Worm (Caenorhabditis elegans) whole organism, young adult: ENCODE measurements around the gene pinn-1.

Experiments used
- B0035.1 ChIP-seq: sonication (generic microtip); optimal IDR thresholded peaks from 2 replicates; lab custom pipeline; 2016; ENCODE audit warnings: missing genetic modification characterization, mild to moderate bottlenecking, missing compliant biosample characterization, missing genotype, missing genetic modification reagents
- C06A6.2 ChIP-seq: fragments of 200-800 bp; sonication (Bioruptor generic); conservative IDR thresholded peaks from 2 replicates; pipeline ENCODE4 v1.3.6; 2022; ENCODE audit warnings: missing genetic modification characterization, missing compliant biosample characterization
- C17E4.6 ChIP-seq: fragments of 200-800 bp; sonication (Bioruptor generic); IDR thresholded peaks from 2 replicates; pipeline ENCODE4 v1.3.6; 2022; ENCODE audit warnings: missing genetic modification reagents, missing genetic modification characterization, missing compliant biosample characterization
- D2030.7 ChIP-seq: fragments of 200-800 bp; sonication (Bioruptor generic); IDR thresholded peaks from 2 replicates; pipeline ENCODE4 v1.3.6; 2022; ENCODE audit warnings: missing genetic modification reagents, missing genetic modification characterization, missing compliant biosample characterization
- F23B12.7 ChIP-seq: sonication (generic microtip); optimal IDR thresholded peaks from 2 replicates; lab custom pipeline; 2017; ENCODE audit warnings: missing genetic modification characterization, mild to moderate bottlenecking, missing compliant biosample characterization, antibody characterized with exemption, moderate library complexity; ENCODE audit not compliant: insufficient read depth
- F52B5.7 ChIP-seq: sonication (generic microtip); optimal IDR thresholded peaks from 2 replicates; lab custom pipeline; 2016; ENCODE audit warnings: mild to moderate bottlenecking, missing genetic modification characterization, missing compliant biosample characterization
- F55B11.4 ChIP-seq: sonication (generic microtip); optimal IDR thresholded peaks from 2 replicates; lab custom pipeline; 2016; ENCODE audit warnings: missing compliant biosample characterization, missing genetic modification characterization, borderline replicate concordance; ENCODE audit not compliant: insufficient read depth
- F57A8.1 ChIP-seq: fragments of 200-800 bp; sonication (Bioruptor generic); optimal IDR thresholded peaks from 2 replicates; lab custom pipeline; 2018; ENCODE audit warnings: mild to moderate bottlenecking, missing genetic modification characterization, moderate library complexity, missing compliant biosample characterization
- K11D2.4 ChIP-seq: fragments of 200-800 bp; sonication (Bioruptor generic); IDR thresholded peaks from 2 replicates; pipeline ENCODE4 v1.3.6; 2022; ENCODE audit warnings: missing genetic modification reagents, missing genetic modification characterization, missing compliant biosample characterization
- T26A5.8 ChIP-seq: sonication (generic microtip); optimal IDR thresholded peaks from 2 replicates; lab custom pipeline; 2016; ENCODE audit warnings: missing genetic modification characterization, missing compliant biosample characterization
- Y53F4B.3 ChIP-seq: fragments of 200-800 bp; sonication (Bioruptor generic); IDR thresholded peaks from 2 replicates; pipeline ENCODE4 v1.3.6; 2022; ENCODE audit warnings: missing genetic modification reagents, missing genetic modification characterization, missing compliant biosample characterization
- Y95B8A.8 ChIP-seq: fragments of 200-800 bp; sonication (Bioruptor generic); IDR thresholded peaks from 2 replicates; pipeline ENCODE4 v1.3.6; 2022; ENCODE audit warnings: missing genetic modification reagents, missing genetic modification characterization, missing compliant biosample characterization
- ZK185.1 ChIP-seq: sonication (generic microtip); optimal IDR thresholded peaks from 2 replicates; lab custom pipeline; 2016; ENCODE audit warnings: mild to moderate bottlenecking, missing genetic modification characterization, missing compliant biosample characterization; ENCODE audit not compliant: poor library complexity, severe bottlenecking
- akir-1 ChIP-seq: fragments of 200-800 bp; sonication (Bioruptor generic); optimal IDR thresholded peaks from 2 replicates; lab custom pipeline; 2018; ENCODE audit warnings: mild to moderate bottlenecking, missing genetic modification characterization, moderate library complexity, missing compliant biosample characterization
- aptf-2 ChIP-seq: fragments of 200-800 bp; sonication (Bioruptor generic); conservative IDR thresholded peaks from 2 replicates; pipeline ENCODE4 v1.3.6; 2022; ENCODE audit warnings: missing genetic modification reagents, missing genetic modification characterization, missing compliant biosample characterization
- aptf-3 ChIP-seq: fragments of 200-800 bp; sonication (Bioruptor generic); IDR thresholded peaks from 2 replicates; pipeline ENCODE4 v1.3.6; 2022; ENCODE audit warnings: missing genetic modification characterization, missing compliant biosample characterization
- attf-3 ChIP-seq: fragments of 200-800 bp; sonication (Bioruptor generic); conservative IDR thresholded peaks from 2 replicates; pipeline ENCODE4 v1.3.6; 2022; ENCODE audit warnings: missing genetic modification reagents, missing genetic modification characterization, missing compliant biosample characterization
- bed-2 ChIP-seq: fragments of 200-800 bp; sonication (Bioruptor generic); IDR thresholded peaks from 2 replicates; pipeline ENCODE4 v1.3.6; 2022; ENCODE audit warnings: missing genetic modification reagents, missing genetic modification characterization, missing compliant biosample characterization
- ceh-58 ChIP-seq: fragments of 200-800 bp; sonication (Bioruptor generic); IDR thresholded peaks from 2 replicates; pipeline ENCODE4 v1.3.6; 2022; ENCODE audit warnings: missing genetic modification characterization, missing compliant biosample characterization
- ceh-91 ChIP-seq: fragments of 200-800 bp; sonication (Bioruptor generic); IDR thresholded peaks from 2 replicates; pipeline ENCODE4 v1.3.6; 2022; ENCODE audit warnings: missing genetic modification reagents, missing genetic modification characterization, missing compliant biosample characterization
- die-1 ChIP-seq: sonication (generic microtip); optimal IDR thresholded peaks from 2 replicates; lab custom pipeline; 2016; ENCODE audit warnings: missing genotype, mild to moderate bottlenecking, missing genetic modification characterization, missing compliant biosample characterization
- efl-1 ChIP-seq: fragments of 150-350 bp; optimal IDR thresholded peaks from 2 replicates; lab custom pipeline; 2014; ENCODE audit warnings: missing biosample characterization, missing genetic modification reagents, missing genetic modification characterization
- egl-18 ChIP-seq: fragments of 200-800 bp; sonication (Bioruptor generic); IDR thresholded peaks from 2 replicates; pipeline ENCODE4 v1.3.6; 2022; ENCODE audit warnings: missing genetic modification reagents, missing genetic modification characterization, missing compliant biosample characterization
- egl-44 ChIP-seq: fragments of 200-800 bp; sonication (Bioruptor generic); IDR thresholded peaks from 2 replicates; pipeline ENCODE4 v1.3.6; 2022; ENCODE audit warnings: missing genetic modification reagents, missing genetic modification characterization, missing compliant biosample characterization
- egrh-3 ChIP-seq: fragments of 200-800 bp; sonication (Bioruptor generic); IDR thresholded peaks from 2 replicates; pipeline ENCODE4 v1.3.6; 2022; ENCODE audit warnings: missing genetic modification reagents, missing genetic modification characterization, missing compliant biosample characterization
- gei-17 ChIP-seq: fragments of 200-800 bp; sonication (Bioruptor generic); optimal IDR thresholded peaks from 2 replicates; lab custom pipeline; 2018; ENCODE audit warnings: mild to moderate bottlenecking, missing genetic modification characterization, missing compliant biosample characterization
- him-1 ChIP-seq: sonication (generic microtip); optimal IDR thresholded peaks from 2 replicates; lab custom pipeline; 2016; ENCODE audit warnings: missing genotype, missing genetic modification reagents, missing genetic modification characterization, missing compliant biosample characterization
- hlh-26 ChIP-seq: fragments of 200-800 bp; sonication (Bioruptor generic); conservative IDR thresholded peaks from 2 replicates; pipeline ENCODE4 v1.3.6; 2022; ENCODE audit warnings: missing genetic modification reagents, missing genetic modification characterization, missing compliant biosample characterization
- hmg-1.2 ChIP-seq: fragments of 200-800 bp; sonication (Bioruptor generic); IDR thresholded peaks from 2 replicates; pipeline ENCODE4 v1.3.6; 2022; ENCODE audit warnings: missing genetic modification reagents, missing genetic modification characterization, missing compliant biosample characterization
- hrde-1 ChIP-seq: sonication (generic microtip); optimal IDR thresholded peaks from 2 replicates; lab custom pipeline; 2016; ENCODE audit warnings: missing genetic modification characterization, mild to moderate bottlenecking, missing compliant biosample characterization, moderate library complexity, missing genotype, missing genetic modification reagents, borderline replicate concordance
- let-526 ChIP-seq: fragments of 200-800 bp; sonication (Bioruptor generic); IDR thresholded peaks from 2 replicates; pipeline ENCODE4 v1.3.6; 2022; ENCODE audit warnings: missing genetic modification reagents, missing genetic modification characterization, missing compliant biosample characterization
- lin-54 ChIP-seq: fragments of 200-800 bp; sonication (Bioruptor generic); optimal IDR thresholded peaks from 2 replicates; lab custom pipeline; 2018; ENCODE audit warnings: mild to moderate bottlenecking, missing genetic modification characterization, missing compliant biosample characterization
- lir-1 ChIP-seq: fragments of 200-800 bp; sonication (Bioruptor generic); conservative IDR thresholded peaks from 2 replicates; pipeline ENCODE4 v1.3.6; 2022; ENCODE audit warnings: missing genetic modification reagents, missing genetic modification characterization, missing compliant biosample characterization
- lsl-1 ChIP-seq: fragments of 200-800 bp; sonication (Bioruptor generic); optimal IDR thresholded peaks from 2 replicates; lab custom pipeline; 2018; ENCODE audit warnings: mild to moderate bottlenecking, missing genetic modification characterization, moderate library complexity, missing compliant biosample characterization
- madf-6 ChIP-seq: fragments of 200-800 bp; sonication (Bioruptor generic); IDR thresholded peaks from 2 replicates; pipeline ENCODE4 v1.3.6; 2022; ENCODE audit warnings: missing genetic modification reagents, missing genetic modification characterization, missing compliant biosample characterization
- madf-8 ChIP-seq: fragments of 200-800 bp; sonication (Bioruptor generic); conservative IDR thresholded peaks from 2 replicates; pipeline ENCODE4 v1.3.6; 2022; ENCODE audit warnings: missing genetic modification reagents, missing genetic modification characterization, missing compliant biosample characterization
- nfyb-1 ChIP-seq: fragments of 200-800 bp; sonication (Bioruptor generic); IDR thresholded peaks from 2 replicates; pipeline ENCODE4 v1.3.6; 2022; ENCODE audit warnings: missing genetic modification reagents, missing genetic modification characterization, missing compliant biosample characterization
- nhr-179 ChIP-seq: sonication (generic microtip); optimal IDR thresholded peaks from 2 replicates; lab custom pipeline; 2016; ENCODE audit warnings: mild to moderate bottlenecking, missing genetic modification characterization, missing compliant biosample characterization
- nhr-27 ChIP-seq: fragments of 200-800 bp; sonication (Bioruptor generic); optimal IDR thresholded peaks from 2 replicates; lab custom pipeline; 2018; ENCODE audit warnings: mild to moderate bottlenecking, missing genetic modification characterization, moderate library complexity, missing compliant biosample characterization
- rcor-1 ChIP-seq: fragments of 200-800 bp; sonication (Bioruptor generic); IDR thresholded peaks from 2 replicates; pipeline ENCODE4 v1.3.6; 2022; ENCODE audit warnings: missing genetic modification reagents, missing genetic modification characterization, missing compliant biosample characterization
- sea-2 ChIP-seq: fragments of 200-800 bp; sonication (Bioruptor generic); IDR thresholded peaks from 2 replicates; pipeline ENCODE4 v1.3.6; 2022; ENCODE audit warnings: missing genetic modification characterization, missing compliant biosample characterization
- xnd-1 ChIP-seq: sonication (generic microtip); optimal IDR thresholded peaks from 2 replicates; lab custom pipeline; 2016; ENCODE audit warnings: missing genotype, missing genetic modification reagents, missing genetic modification characterization, missing compliant biosample characterization
- zfh-2 ChIP-seq: fragments of 200-800 bp; sonication (Bioruptor generic); conservative IDR thresholded peaks from 2 replicates; pipeline ENCODE4 v1.3.6; 2022; ENCODE audit warnings: missing genetic modification reagents, missing genetic modification characterization, missing compliant biosample characterization
- ztf-22 ChIP-seq: fragments of 200-800 bp; sonication (Bioruptor generic); optimal IDR thresholded peaks from 2 replicates; lab custom pipeline; 2018; ENCODE audit warnings: mild to moderate bottlenecking, missing genetic modification characterization, moderate library complexity, missing compliant biosample characterization
- ztf-25 ChIP-seq: fragments of 200-800 bp; sonication (Bioruptor generic); IDR thresholded peaks from 2 replicates; pipeline ENCODE4 v1.3.6; 2022; ENCODE audit warnings: missing genetic modification reagents, missing genetic modification characterization, missing compliant biosample characterization
- ztf-3 ChIP-seq: fragments of 200-800 bp; sonication (Bioruptor generic); optimal IDR thresholded peaks from 2 replicates; lab custom pipeline; 2018; ENCODE audit warnings: mild to moderate bottlenecking, missing genetic modification characterization, missing compliant biosample characterization
- ztf-6 ChIP-seq: fragments of 200-800 bp; sonication (Bioruptor generic); IDR thresholded peaks from 2 replicates; pipeline ENCODE4 v1.3.6; 2022; ENCODE audit warnings: missing genetic modification reagents, missing genetic modification characterization, missing compliant biosample characterization

pinn-1 gene

ce11 chrII:2919074-2919857, 30.5 kb upstream of the pinn-1 start, which contains the start of the genes ncap-1 and Y110A2AR.1 (continued):
- TF ChIP-seq xnd-1 (tag; lab: Kevin White, UChicago) (peak; percentile 98), zfh-2 (GFP tag; lab: Robert Waterston, UW) (no peak), madf-8 (GFP tag; lab: Robert Waterston, UW) (peak; percentile 80), sea-2 (no peak), aptf-2 (GFP tag; lab: Robert Waterston, UW) (no peak), B0035.1 (tag; lab: Kevin White, UChicago) (no peak), him-1 (tag; lab: Kevin White, UChicago) (no peak), T26A5.8 (no peak), efl-1 (GFP tag; lab: Kevin White, UChicago) (peak; percentile 87), bed-2 (GFP tag; lab: Robert Waterston, UW) (no peak), nfyb-1 (no peak), lir-1 (GFP tag; lab: Robert Waterston, UW) (no peak), F52B5.7 (tag; lab: Kevin White, UChicago) (no peak), madf-6 (GFP tag; lab: Robert Waterston, UW) (peak; percentile 93), D2030.7 (GFP tag; lab: Robert Waterston, UW) (peak; percentile 86), egl-44 (GFP tag; lab: Robert Waterston, UW) (no peak), ztf-25 (GFP tag; lab: Robert Waterston, UW) (no peak), ceh-91 (GFP tag; lab: Robert Waterston, UW) (peak; percentile 87), F23B12.7 (tag; lab: Kevin White, UChicago) (no peak), ztf-6 (GFP tag; lab: Robert Waterston, UW) (no peak), F57A8.1 (GFP tag; lab: Kevin White, UChicago) (no peak), C17E4.6 (GFP tag; lab: Robert Waterston, UW) (no peak), hlh-26 (GFP tag; lab: Robert Waterston, UW) (no peak), F55B11.4 (tag; lab: Kevin White, UChicago) (no peak), K11D2.4 (GFP tag; lab: Robert Waterston, UW) (no peak), die-1 (tag; lab: Kevin White, UChicago) (no peak), ztf-3 (GFP tag; lab: Kevin White, UChicago) (no peak), C06A6.2 (no peak), akir-1 (GFP tag; lab: Kevin White, UChicago) (no peak), ceh-58 (GFP tag; lab: Robert Waterston, UW) (no peak), nhr-179 (tag; lab: Kevin White, UChicago) (no peak), Y95B8A.8 (GFP tag; lab: Robert Waterston, UW) (no peak), Y53F4B.3 (GFP tag; lab: Robert Waterston, UW) (no peak), ztf-22 (no peak), hrde-1 (tag; lab: Kevin White, UChicago) (no peak), lsl-1 (GFP tag; lab: Kevin White, UChicago) (peak; percentile 100), gei-17 (GFP tag; lab: Kevin White, UChicago) (no peak), attf-3 (GFP tag; lab: Robert Waterston, UW) (no peak), egl-18 (GFP tag; lab: Robert Waterston, UW) (no peak), rcor-1 (0 out of 2 replicates have a peak, but pooled peaks have one; percentile 29), nhr-27 (no peak), let-526 (GFP tag; lab: Robert Waterston, UW) (no peak), aptf-3 (GFP tag; lab: Robert Waterston, UW) (no peak), lin-54 (peak; percentile 58), egrh-3 (GFP tag; lab: Robert Waterston, UW) (no peak), hmg-1.2 (GFP tag; lab: Robert Waterston, UW) (peak; percentile 25; the same call in 1 of the 2 replicates), ZK185.1 (no peak)
